Fruit fly (Drosophila melanogaster) whole organism, embryonic: Measurements from ENCODE around the gene Cyt-c1.

Source experiments
- Abd-B ChIP-seq: fragments of 200-800 bp; sonication (Bioruptor generic); optimal IDR thresholded peaks from 2 replicates; lab custom pipeline; 2018; ENCODE audit warnings: missing biosample characterization, mild to moderate bottlenecking, missing genetic modification characterization, moderate library complexity
- CG1024 ChIP-seq: fragments of 200-800 bp; sonication (Bioruptor generic); IDR thresholded peaks from 2 replicates; pipeline ENCODE4 v1.3.6; 2022; ENCODE audit warnings: missing biosample characterization, missing genetic modification characterization
- CG10274 ChIP-seq: fragments of 200-800 bp; sonication (Bioruptor generic); optimal IDR thresholded peaks from 3 replicates; lab custom pipeline; 2017; ENCODE audit warnings: missing biosample characterization, mild to moderate bottlenecking, missing genetic modification characterization
- CG11504 ChIP-seq: fragments of 200-800 bp; sonication (Bioruptor generic); optimal IDR thresholded peaks from 3 replicates; lab custom pipeline; 2019; ENCODE audit warnings: missing biosample characterization, mild to moderate bottlenecking, missing genetic modification characterization, moderate library complexity
- CG12299 ChIP-seq: fragments of 200-800 bp; sonication (Bioruptor generic); optimal IDR thresholded peaks from 2 replicates; lab custom pipeline; 2018; ENCODE audit warnings: missing biosample characterization, mild to moderate bottlenecking, missing genetic modification characterization
- CG13424 ChIP-seq: fragments of 200-800 bp; sonication (Bioruptor generic); optimal IDR thresholded peaks from 2 replicates; lab custom pipeline; 2019; ENCODE audit warnings: missing biosample characterization, mild to moderate bottlenecking, missing genetic modification characterization, moderate library complexity
- CG13775 ChIP-seq: fragments of 200-800 bp; sonication (Bioruptor generic); optimal IDR thresholded peaks from 3 replicates; lab custom pipeline; 2017; ENCODE audit warnings: missing biosample characterization, mild to moderate bottlenecking, missing genetic modification characterization
- CG14710 ChIP-seq: fragments of 200-800 bp; sonication (Bioruptor generic); optimal IDR thresholded peaks from 3 replicates; lab custom pipeline; 2019; ENCODE audit warnings: missing biosample characterization, mild to moderate bottlenecking, missing genetic modification characterization, moderate library complexity
- CG15073 ChIP-seq: fragments of 200-800 bp; sonication (Bioruptor generic); optimal IDR thresholded peaks from 2 replicates; lab custom pipeline; 2016; ENCODE audit warnings: missing biosample characterization, missing genetic modification characterization
- CG15269 ChIP-seq: fragments of 200-800 bp; sonication (Bioruptor generic); optimal IDR thresholded peaks from 2 replicates; lab custom pipeline; 2018; ENCODE audit warnings: missing biosample characterization, mild to moderate bottlenecking, missing genetic modification characterization, moderate library complexity
- CG15514 ChIP-seq: fragments of 200-800 bp; sonication (Bioruptor generic); optimal IDR thresholded peaks from 3 replicates; lab custom pipeline; 2017; ENCODE audit warnings: missing biosample characterization, missing genetic modification characterization, mild to moderate bottlenecking, moderate library complexity, missing genetic modification reagents
- CG17328 ChIP-seq: fragments of 200-800 bp; sonication (Bioruptor generic); IDR thresholded peaks from 2 replicates; pipeline ENCODE4 v1.3.6; 2022; ENCODE audit warnings: missing biosample characterization, missing genetic modification characterization
- CG17829 ChIP-seq: fragments of 200-800 bp; optimal IDR thresholded peaks from 2 replicates; lab custom pipeline; 2019; ENCODE audit warnings: missing biosample characterization, mild to moderate bottlenecking, missing genetic modification characterization, moderate library complexity
- CG18619 ChIP-seq: fragments of 200-800 bp; sonication (Bioruptor generic); optimal IDR thresholded peaks from 3 replicates; lab custom pipeline; 2017; ENCODE audit warnings: missing biosample characterization, mild to moderate bottlenecking, missing genetic modification characterization
- CG30020 ChIP-seq: fragments of 200-800 bp; optimal IDR thresholded peaks from 2 replicates; lab custom pipeline; 2019; ENCODE audit warnings: missing biosample characterization, mild to moderate bottlenecking, missing genetic modification characterization, moderate library complexity
- CG31224 ChIP-seq: fragments of 200-800 bp; sonication (Bioruptor generic); IDR thresholded peaks from 2 replicates; pipeline ENCODE4 v1.3.6; 2022; ENCODE audit warnings: missing biosample characterization, missing genetic modification characterization
- CG32532 ChIP-seq: fragments of 200-800 bp; sonication (Bioruptor generic); IDR thresholded peaks from 2 replicates; pipeline ENCODE4 v1.3.6; 2022; ENCODE audit warnings: missing biosample characterization, missing genetic modification characterization
- CG32767 ChIP-seq: fragments of 200-800 bp; sonication (Bioruptor generic); IDR thresholded peaks from 2 replicates; pipeline ENCODE4 v1.3.6; 2022; ENCODE audit warnings: missing biosample characterization, missing genetic modification characterization
- CG33557 ChIP-seq: fragments of 200-800 bp; sonication (Bioruptor generic); optimal IDR thresholded peaks from 2 replicates; lab custom pipeline; 2019; ENCODE audit warnings: missing biosample characterization, mild to moderate bottlenecking, missing genetic modification characterization, moderate library complexity
- CG34376 ChIP-seq: fragments of 200-800 bp; sonication (Bioruptor generic); optimal IDR thresholded peaks from 2 replicates; lab custom pipeline; 2018; ENCODE audit warnings: missing biosample characterization, mild to moderate bottlenecking, missing genetic modification characterization
- CG43689 ChIP-seq: fragments of 200-800 bp; sonication (Bioruptor generic); IDR thresholded peaks from 2 replicates; pipeline ENCODE4 v1.3.6; 2022; ENCODE audit warnings: missing biosample characterization, missing genetic modification characterization
- CG5953 ChIP-seq: fragments of 200-800 bp; sonication (Bioruptor generic); IDR thresholded peaks from 2 replicates; pipeline ENCODE4 v1.3.6; 2022; ENCODE audit warnings: missing biosample characterization, missing genetic modification characterization
- CG7987 ChIP-seq: fragments of 200-800 bp; sonication (Bioruptor generic); optimal IDR thresholded peaks from 2 replicates; lab custom pipeline; 2018; ENCODE audit warnings: missing biosample characterization, mild to moderate bottlenecking, missing genetic modification characterization, moderate library complexity
- CG9932 ChIP-seq: fragments of 200-800 bp; sonication (Bioruptor generic); IDR thresholded peaks from 2 replicates; pipeline ENCODE4 v1.3.6; 2022; ENCODE audit warnings: missing biosample characterization, missing genetic modification characterization
- Chrac-16 ChIP-seq: fragments of 200-800 bp; sonication (Bioruptor generic); optimal IDR thresholded peaks from 3 replicates; lab custom pipeline; 2016; ENCODE audit warnings: missing biosample characterization, missing genetic modification characterization
- E2f1 ChIP-seq: fragments of 200-800 bp; sonication (Bioruptor generic); IDR thresholded peaks from 2 replicates; pipeline ENCODE4 v1.3.6; 2022; ENCODE audit warnings: missing biosample characterization, missing genetic modification characterization
- Fer2 ChIP-seq: fragments of 200-800 bp; sonication (Bioruptor generic); optimal IDR thresholded peaks from 2 replicates; lab custom pipeline; 2018; ENCODE audit warnings: missing biosample characterization, mild to moderate bottlenecking, missing genetic modification characterization, moderate library complexity
- HLH3B ChIP-seq: fragments of 200-800 bp; sonication (Bioruptor generic); IDR thresholded peaks from 2 replicates; pipeline ENCODE4 v1.3.6; 2022; ENCODE audit warnings: missing biosample characterization, missing genetic modification characterization
- Hr3 ChIP-seq: fragments of 200-800 bp; sonication (Bioruptor generic); optimal IDR thresholded peaks from 3 replicates; lab custom pipeline; 2016; ENCODE audit warnings: missing biosample characterization, missing genetic modification characterization
- Meics ChIP-seq: fragments of 200-800 bp; sonication (Bioruptor generic); optimal IDR thresholded peaks from 2 replicates; lab custom pipeline; 2017; ENCODE audit warnings: missing biosample characterization, mild to moderate bottlenecking, missing genetic modification characterization
- Pdp1 ChIP-seq, 2 experiments: fragments of 200-800 bp; sonication (Bioruptor generic); optimal IDR thresholded peaks; 3 replicates each; lab custom pipeline; 2016; ENCODE audit warnings: missing biosample characterization in 2 of 2, missing genetic modification characterization in 2 of 2, mild to moderate bottlenecking in 1 of 2, moderate library complexity in 1 of 2
- Ptx1 ChIP-seq: fragments of 200-800 bp; sonication (Bioruptor generic); IDR thresholded peaks from 2 replicates; pipeline ENCODE4 v1.3.6; 2022; ENCODE audit warnings: missing biosample characterization, missing genetic modification characterization
- Rfx ChIP-seq: fragments of 200-800 bp; sonication (Bioruptor generic); IDR thresholded peaks from 2 replicates; pipeline ENCODE4 v1.3.6; 2022; ENCODE audit warnings: missing biosample characterization, missing genetic modification characterization
- Side ChIP-seq: fragments of 200-800 bp; sonication (Bioruptor generic); optimal IDR thresholded peaks from 2 replicates; lab custom pipeline; 2016; ENCODE audit warnings: missing biosample characterization, missing genetic modification characterization
- Tbp ChIP-seq: fragments of >200 bp; optimal IDR thresholded peaks from 2 replicates; lab custom pipeline; 2018; ENCODE audit warnings: missing biosample characterization, missing genetic modification characterization
- YL-1 ChIP-seq: fragments of 200-800 bp; sonication (Bioruptor generic); optimal IDR thresholded peaks from 3 replicates; lab custom pipeline; 2017; ENCODE audit warnings: missing biosample characterization, mild to moderate bottlenecking, missing genetic modification characterization
- bsh ChIP-seq, 2 experiments: fragments of 200-800 bp; sonication (Bioruptor generic); optimal IDR thresholded peaks; 2 replicates each; lab custom pipeline; 2017 to 2018; ENCODE audit warnings: mild to moderate bottlenecking in 2 of 2, missing biosample characterization in 2 of 2, missing genetic modification characterization in 2 of 2, moderate library complexity in 1 of 2
- dmrt11E ChIP-seq: fragments of 200-800 bp; sonication (Bioruptor generic); optimal IDR thresholded peaks from 3 replicates; lab custom pipeline; 2018; ENCODE audit warnings: missing biosample characterization, mild to moderate bottlenecking, missing genetic modification characterization, moderate library complexity
- dysf ChIP-seq: fragments of 200-800 bp; sonication (Bioruptor generic); IDR thresholded peaks from 3 replicates; pipeline ENCODE4 v1.3.6; 2022; ENCODE audit warnings: missing biosample characterization, missing genetic modification characterization
- en ChIP-seq: fragments of 200-800 bp; sonication (Bioruptor generic); optimal IDR thresholded peaks from 2 replicates; lab custom pipeline; 2016; ENCODE audit warnings: missing biosample characterization, missing genetic modification characterization
- luna ChIP-seq: fragments of 200-800 bp; sonication (Bioruptor generic); optimal IDR thresholded peaks from 2 replicates; lab custom pipeline; 2016; ENCODE audit warnings: missing biosample characterization, missing genetic modification characterization
- org-1 ChIP-seq: fragments of 200-800 bp; sonication (Bioruptor generic); optimal IDR thresholded peaks from 2 replicates; lab custom pipeline; 2017; ENCODE audit warnings: missing biosample characterization, missing genetic modification characterization
- phol ChIP-seq: fragments of 200-800 bp; sonication (Bioruptor generic); optimal IDR thresholded peaks from 3 replicates; lab custom pipeline; 2018; ENCODE audit warnings: missing biosample characterization, mild to moderate bottlenecking, missing genetic modification characterization, moderate library complexity
- ro ChIP-seq: fragments of 200-800 bp; sonication (Bioruptor generic); IDR thresholded peaks from 2 replicates; pipeline ENCODE4 v1.3.6; 2022; ENCODE audit warnings: missing biosample characterization, missing genetic modification characterization
- sc ChIP-seq, 3 experiments: fragments of >200 bp in 2 of 3; fragments of 200-800 bp in 1 of 3; sonication (Bioruptor generic) in 1 of 3; optimal IDR thresholded peaks; 2 replicates in 2 of 3; 3 replicates in 1 of 3; lab custom pipeline; 2017; ENCODE audit warnings: mild to moderate bottlenecking in 1 of 3, missing biosample characterization in 1 of 3, missing genetic modification characterization in 1 of 3, missing genetic modification reagents in 1 of 3
- tap ChIP-seq: fragments of 200-800 bp; optimal IDR thresholded peaks from 3 replicates; lab custom pipeline; 2019; ENCODE audit warnings: missing biosample characterization, mild to moderate bottlenecking, missing genetic modification characterization, moderate library complexity
- tin ChIP-seq: fragments of 200-800 bp; sonication (Bioruptor generic); optimal IDR thresholded peaks from 3 replicates; lab custom pipeline; 2016; ENCODE audit warnings: missing biosample characterization, missing genetic modification characterization
- vfl ChIP-seq: fragments of 200-800 bp; sonication (Bioruptor generic); optimal IDR thresholded peaks from 2 replicates; lab custom pipeline; 2016; ENCODE audit warnings: missing biosample characterization, missing genetic modification characterization

Gene Cyt-c1

DNA sequence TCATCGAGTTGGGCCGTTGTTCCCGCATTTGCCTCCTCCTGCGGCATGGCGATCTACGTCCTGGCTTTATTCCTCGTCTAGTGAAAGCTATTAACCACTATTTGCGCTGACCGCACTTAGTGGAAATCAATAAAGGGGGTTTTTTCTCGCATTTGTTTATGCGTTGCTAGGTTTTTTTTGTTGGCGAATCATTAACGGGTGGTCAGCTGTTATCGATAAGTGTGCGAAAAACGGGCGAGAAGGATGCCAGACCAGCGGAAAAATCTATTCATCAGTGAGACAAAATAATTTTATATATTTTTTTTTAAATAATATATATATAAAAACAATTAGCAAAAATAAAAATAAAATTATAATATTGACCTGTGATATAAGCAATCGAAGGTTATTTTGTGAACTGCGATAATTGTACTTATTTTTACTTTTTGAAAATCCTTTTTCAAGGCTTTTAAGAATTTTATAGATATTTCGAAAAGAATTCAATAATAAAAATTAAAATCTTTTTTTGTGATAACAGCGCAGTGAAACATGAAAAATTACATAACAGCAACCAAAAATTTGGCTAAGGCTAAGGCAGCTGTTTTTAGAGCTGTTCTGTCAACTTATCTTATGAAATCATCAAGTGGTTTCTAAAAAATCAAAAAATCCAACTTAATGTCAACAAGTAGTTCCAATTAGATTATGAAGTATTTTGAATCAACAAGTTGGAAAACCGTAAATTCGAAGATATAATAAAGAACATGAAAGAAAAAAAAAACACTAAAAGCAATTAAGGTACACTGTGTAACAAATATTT lies 605 bp upstream of the Cyt-c1 start, which contains the start of gene Klp64D (continued):
- TF ChIP-seq dmrt11E (tag; lab: Kevin White, UChicago) (peak; percentile 39), CG30020 (peak; percentile 26), CG43689 (no peak), CG17328 (GFP tag; lab: Robert Waterston, UW) (0 out of 2 replicates have a peak, but pooled peaks have one; percentile 13), CG14710 (tag; lab: Kevin White, UChicago) (peak; percentile 48), CG32532 (peak; percentile 58), CG18619 (no peak), CG13424 (tag; lab: Kevin White, UChicago) (peak; percentile 58), ro (GFP tag; lab: Robert Waterston, UW) (no peak), Chrac-16 (GFP tag; lab: Kevin White, UChicago) (peak; percentile 0), Hr3 (GFP tag; lab: Kevin White, UChicago) (peak; percentile 12), CG9932 (GFP tag; lab: Robert Waterston, UW) (peak; percentile 65), CG15514 (GFP tag; lab: Kevin White, UChicago) (peak; percentile 51), CG17829 (peak; percentile 45), Pdp1 (GFP tag; optimal IDR thresholded peaks at IDR 0.05; lab: Kevin White, UChicago) (peak in 1 of 2 experiments; percentile 36), en (GFP tag; lab: Kevin White, UChicago) (no peak), sc (optimal IDR thresholded peaks at IDR 0.05; lab: Kevin White, UChicago) (no peak), sc (GFP tag; optimal IDR thresholded peaks at IDR 0.05; lab: Kevin White, UChicago) (no peak), Rfx (GFP tag; lab: Robert Waterston, UW) (peak; percentile 56), CG15269 (tag; lab: Kevin White, UChicago) (peak; percentile 47), CG13775 (peak; percentile 12), CG15073 (GFP tag; lab: Kevin White, UChicago) (no peak), YL-1 (GFP tag; lab: Kevin White, UChicago) (peak; percentile 54), CG5953 (GFP tag; lab: Robert Waterston, UW) (no peak), Abd-B (GFP tag; lab: Kevin White, UChicago) (no peak), dysf (GFP tag; lab: Robert Waterston, UW) (0 out of 3 replicates have a peak, but pooled peaks have one; percentile 32), CG10274 (GFP tag; lab: Kevin White, UChicago) (no peak), tin (peak; percentile 20), CG33557 (GFP tag; lab: Kevin White, UChicago) (peak; percentile 3), phol (tag; lab: Kevin White, UChicago) (peak; percentile 26), Ptx1 (GFP tag; lab: Robert Waterston, UW) (0 out of 2 replicates have a peak, but pooled peaks have one; percentile 17), luna (GFP tag; lab: Kevin White, UChicago) (no peak), CG12299 (tag; lab: Kevin White, UChicago) (peak; percentile 11), org-1 (GFP tag; lab: Kevin White, UChicago) (no peak), vfl (GFP tag; lab: Kevin White, UChicago) (no peak), HLH3B (GFP tag; lab: Robert Waterston, UW) (no peak), Side (no peak), CG7987 (GFP tag; lab: Kevin White, UChicago) (no peak), Tbp (GFP tag; lab: Kevin White, UChicago) (no peak), CG34376 (GFP tag; lab: Kevin White, UChicago) (no peak), E2f1 (GFP tag; lab: Robert Waterston, UW) (0 out of 2 replicates have a peak, but pooled peaks have one; percentile 25), CG1024 (GFP tag; lab: Robert Waterston, UW) (no peak), CG32767 (GFP tag; lab: Robert Waterston, UW) (no peak), CG31224 (0 out of 2 replicates have a peak, but pooled peaks have one; percentile 14), tap (no peak), CG11504 (tag; lab: Kevin White, UChicago) (peak; percentile 32), Fer2 (no peak), bsh (GFP tag; optimal IDR thresholded peaks at IDR 0.05; lab: Kevin White, UChicago) (peak in 1 of 2 experiments; percentile 7), Meics (GFP tag; lab: Kevin White, UChicago) (peak; percentile 32)
